Worm (Caenorhabditis elegans) whole organism, L2 larva: Measurements from ENCODE around the gene T03F7.5.

Source experiments
- C34F6.9 ChIP-seq: fragments of 150-350 bp; optimal IDR thresholded peaks from 2 replicates; lab custom pipeline; 2014; ENCODE audit warnings: missing biosample characterization, missing genetic modification characterization
- F13H6.1 ChIP-seq: sonication (generic microtip); optimal IDR thresholded peaks from 2 replicates; lab custom pipeline; 2016; ENCODE audit warnings: missing genetic modification characterization, missing compliant biosample characterization
- R02D3.7 ChIP-seq: fragments of 150-350 bp; optimal IDR thresholded peaks from 2 replicates; lab custom pipeline; 2014; ENCODE audit warnings: missing biosample characterization, missing genetic modification characterization
- Y55F3AM.14 ChIP-seq: fragments of 200-800 bp; sonication (Bioruptor generic); optimal IDR thresholded peaks from 2 replicates; lab custom pipeline; 2018; ENCODE audit warnings: mild to moderate bottlenecking, missing genetic modification characterization, missing compliant biosample characterization
- ZK546.5 ChIP-seq: sonication (generic microtip); optimal IDR thresholded peaks from 2 replicates; lab custom pipeline; 2017; ENCODE audit warnings: missing biosample characterization, missing genetic modification characterization
- alr-1 ChIP-seq: fragments of 150-350 bp; optimal IDR thresholded peaks from 2 replicates; lab custom pipeline; 2014; ENCODE audit warnings: missing biosample characterization, missing genetic modification characterization
- aly-2 ChIP-seq: fragments of 150-350 bp; optimal IDR thresholded peaks from 2 replicates; lab custom pipeline; 2014; ENCODE audit warnings: missing biosample characterization, missing genetic modification characterization
- ama-1 ChIP-seq: fragments of 150-350 bp; optimal IDR thresholded peaks from 2 replicates; lab custom pipeline; 2018; ENCODE audit warnings: inconsistent platforms
- blmp-1 ChIP-seq: sonication (generic microtip); optimal IDR thresholded peaks from 2 replicates; lab custom pipeline; 2017; ENCODE audit warnings: missing genetic modification characterization, mild to moderate bottlenecking, missing compliant biosample characterization, antibody characterized with exemption, moderate library complexity; ENCODE audit not compliant: insufficient read depth
- ceh-16 ChIP-seq: fragments of 150-350 bp; optimal IDR thresholded peaks from 2 replicates; lab custom pipeline; 2014; ENCODE audit warnings: missing biosample characterization, missing genetic modification characterization
- ceh-82 ChIP-seq: fragments of 150-350 bp; optimal IDR thresholded peaks from 2 replicates; lab custom pipeline; 2014; ENCODE audit warnings: missing biosample characterization, missing genetic modification characterization
- dmd-4 ChIP-seq: sonication (generic microtip); optimal IDR thresholded peaks from 2 replicates; lab custom pipeline; 2017; ENCODE audit warnings: missing biosample characterization, missing genetic modification characterization
- fos-1 ChIP-seq: fragments of 150-350 bp; optimal IDR thresholded peaks from 2 replicates; lab custom pipeline; 2014; ENCODE audit warnings: missing biosample characterization, missing genetic modification characterization
- gmeb-1 ChIP-seq: fragments of 150-350 bp; optimal IDR thresholded peaks from 2 replicates; lab custom pipeline; 2014; ENCODE audit warnings: missing biosample characterization, missing genetic modification characterization
- lin-11 ChIP-seq: fragments of 150-350 bp; sonication (generic microtip); optimal IDR thresholded peaks from 2 replicates; lab custom pipeline; 2014; ENCODE audit warnings: missing biosample characterization, missing genetic modification characterization, inconsistent platforms, mixed read lengths
- lin-13 ChIP-seq: fragments of 150-350 bp; optimal IDR thresholded peaks from 2 replicates; lab custom pipeline; 2014; ENCODE audit warnings: missing biosample characterization, missing genetic modification reagents, missing genetic modification characterization
- lin-39 ChIP-seq: fragments of 150-350 bp; optimal IDR thresholded peaks from 2 replicates; lab custom pipeline; 2014; ENCODE audit warnings: missing biosample characterization, missing genetic modification reagents, missing genetic modification characterization
- lsy-2 ChIP-seq, 2 experiments: fragments of 150-350 bp in 1 of 2; sonication (generic microtip) in 1 of 2; optimal IDR thresholded peaks; 2 replicates each; lab custom pipeline; 2014 to 2017; ENCODE audit warnings: missing biosample characterization in 2 of 2, missing genetic modification characterization in 2 of 2
- mab-5 ChIP-seq: fragments of 150-350 bp; optimal IDR thresholded peaks from 2 replicates; lab custom pipeline; 2014; ENCODE audit warnings: missing biosample characterization, missing genetic modification characterization
- mbf-1 ChIP-seq: sonication (generic microtip); optimal IDR thresholded peaks from 2 replicates; lab custom pipeline; 2017; ENCODE audit warnings: missing biosample characterization, missing genetic modification characterization
- mdl-1 ChIP-seq, 2 experiments: fragments of 150-350 bp in 1 of 2; sonication (generic microtip) in 1 of 2; optimal IDR thresholded peaks; 2 replicates each; lab custom pipeline; 2017; ENCODE audit warnings: missing biosample characterization in 2 of 2, missing genetic modification characterization in 2 of 2
- nhr-11 ChIP-seq: fragments of 150-350 bp; optimal IDR thresholded peaks from 2 replicates; lab custom pipeline; 2014; ENCODE audit warnings: missing biosample characterization, missing genetic modification characterization
- nhr-12 ChIP-seq: fragments of 150-350 bp; optimal IDR thresholded peaks from 2 replicates; lab custom pipeline; 2014; ENCODE audit warnings: missing biosample characterization, missing genetic modification characterization
- nhr-129 ChIP-seq: fragments of 150-350 bp; optimal IDR thresholded peaks from 2 replicates; lab custom pipeline; 2014; ENCODE audit warnings: missing biosample characterization, missing genetic modification characterization
- nhr-21 ChIP-seq: fragments of 150-350 bp; optimal IDR thresholded peaks from 2 replicates; lab custom pipeline; 2014; ENCODE audit warnings: missing biosample characterization, missing genetic modification characterization
- nhr-23 ChIP-seq: fragments of 150-350 bp; optimal IDR thresholded peaks from 2 replicates; lab custom pipeline; 2014; ENCODE audit warnings: missing biosample characterization, missing genetic modification reagents, missing genetic modification characterization
- nhr-237 ChIP-seq: fragments of 150-350 bp; optimal IDR thresholded peaks from 2 replicates; lab custom pipeline; 2014; ENCODE audit warnings: missing biosample characterization, missing genetic modification characterization
- nhr-25 ChIP-seq: fragments of 150-350 bp; sonication (generic microtip); optimal IDR thresholded peaks from 3 replicates; lab custom pipeline; 2014; ENCODE audit warnings: missing biosample characterization, missing genetic modification characterization
- nhr-6 ChIP-seq: fragments of 150-350 bp; optimal IDR thresholded peaks from 2 replicates; lab custom pipeline; 2014; ENCODE audit warnings: missing biosample characterization, missing genetic modification characterization
- nhr-77 ChIP-seq: fragments of 150-350 bp; optimal IDR thresholded peaks from 2 replicates; lab custom pipeline; 2014; ENCODE audit warnings: missing biosample characterization, missing genetic modification characterization
- peb-1 ChIP-seq: fragments of 150-350 bp; optimal IDR thresholded peaks from 2 replicates; lab custom pipeline; 2014; ENCODE audit warnings: missing biosample characterization, missing genetic modification characterization
- sma-3 ChIP-seq: sonication (generic microtip); optimal IDR thresholded peaks from 2 replicates; lab custom pipeline; 2016; ENCODE audit warnings: missing genetic modification reagents, missing genetic modification characterization, missing compliant biosample characterization
- snpc-4 ChIP-seq: fragments of 150-350 bp; optimal IDR thresholded peaks from 2 replicates; lab custom pipeline; 2014; ENCODE audit warnings: missing biosample characterization, missing genetic modification characterization
- unc-39 ChIP-seq: fragments of 150-350 bp; optimal IDR thresholded peaks from 2 replicates; lab custom pipeline; 2014; ENCODE audit warnings: missing biosample characterization, missing genetic modification characterization
- unc-55 ChIP-seq: fragments of 150-350 bp; sonication (generic microtip); optimal IDR thresholded peaks from 3 replicates; lab custom pipeline; 2014; ENCODE audit warnings: missing biosample characterization, missing genetic modification reagents, missing genetic modification characterization
- unc-62 ChIP-seq: fragments of 150-350 bp; optimal IDR thresholded peaks from 2 replicates; lab custom pipeline; 2014; ENCODE audit warnings: missing biosample characterization, missing genetic modification reagents, missing genetic modification characterization
- zag-1 ChIP-seq: fragments of 150-350 bp; optimal IDR thresholded peaks from 2 replicates; lab custom pipeline; 2014; ENCODE audit warnings: missing biosample characterization, missing genetic modification characterization
- ztf-4 ChIP-seq: fragments of 150-350 bp; optimal IDR thresholded peaks from 2 replicates; lab custom pipeline; 2014; ENCODE audit warnings: missing biosample characterization, missing genetic modification characterization

T03F7.5 gene

ce11 chrV:11300539-11300938 lies 2.0 kb upstream of the T03F7.5 start, which contains the start of gene srh-47:
Gene srh-47 (minus strand): TSS chrV:11300639.
- TF ChIP-seq peb-1 (no peak), ztf-4 (tag; lab: Kevin White, UChicago) (no peak), lin-39 (tag; lab: Kevin White, UChicago) (no peak), nhr-77 (tag; lab: Kevin White, UChicago) (no peak), nhr-12 (tag; lab: Kevin White, UChicago) (no peak), lsy-2 (tag; optimal IDR thresholded peaks at IDR 0.05; lab: Kevin White, UChicago) (no peak), nhr-237 (tag; lab: Kevin White, UChicago) (no peak), nhr-129 (tag; lab: Kevin White, UChicago) (no peak), gmeb-1 (tag; lab: Kevin White, UChicago) (no peak), ceh-16 (no peak), ZK546.5 (no peak), C34F6.9 (tag; lab: Kevin White, UChicago) (no peak), nhr-23 (tag; lab: Kevin White, UChicago) (no peak)

- TF ChIP-seq gmeb-1 (tag; lab: Kevin White, UChicago), result no peak
- TF ChIP-seq nhr-23 (tag; lab: Kevin White, UChicago), result no peak
- no peak for TF ChIP-seq ceh-16
- TF ChIP-seq ceh-82, result no peak
- TF ChIP-seq ama-1, result no peak
- TF ChIP-seq fos-1 (tag; lab: Kevin White, UChicago), result no peak
- TF ChIP-seq dmd-4 (tag; lab: Kevin White, UChicago), result no peak
- TF ChIP-seq unc-62, result no peak
- no peak for TF ChIP-seq ztf-4 (tag; lab: Kevin White, UChicago)
- TF ChIP-seq nhr-77 (tag; lab: Kevin White, UChicago), result no peak
- TF ChIP-seq F13H6.1 (tag; lab: Kevin White, UChicago), result no peak
- no peak for TF ChIP-seq zag-1 (tag; lab: Kevin White, UChicago)
- TF ChIP-seq, all 48 proteins: peak for 0
Observed at ce11 chrV:11299406-11299805, 874 bp upstream of the T03F7.5 start.

ce11 chrV:11294393-11294792 lies 4.1 kb downstream of the T03F7.5 start, which contains the start of gene T03F7.6:
Gene T03F7.6 (plus strand): TSS chrV:11294693.
- TF ChIP-seq ceh-82 (no peak), nhr-237 (tag; lab: Kevin White, UChicago) (no peak), nhr-77 (tag; lab: Kevin White, UChicago) (no peak), lin-39 (tag; lab: Kevin White, UChicago) (no peak), alr-1 (tag; lab: Kevin White, UChicago) (no peak), sma-3 (GFP tag; lab: Kevin White, UChicago) (no peak)

- TF ChIP-seq unc-39 (no peak), nhr-12 (tag; lab: Kevin White, UChicago) (no peak), blmp-1 (tag; lab: Kevin White, UChicago) (no peak), mdl-1 (tag; optimal IDR thresholded peaks at IDR 0.05; lab: Kevin White, UChicago) (no peak), peb-1 (no peak), nhr-21 (tag; lab: Kevin White, UChicago) (no peak), ceh-16 (no peak), lin-11 (tag; lab: Kevin White, UChicago) (no peak), nhr-6 (tag; lab: Kevin White, UChicago) (no peak), zag-1 (tag; lab: Kevin White, UChicago) (no peak), nhr-25 (tag; lab: Kevin White, UChicago) (no peak), mab-5 (no peak), lin-39 (tag; lab: Kevin White, UChicago) (no peak), C34F6.9 (tag; lab: Kevin White, UChicago) (no peak)
Observed at ce11 chrV:11292682-11293081, 5.8 kb downstream of the T03F7.5 start.

- TF ChIP-seq lin-39 (tag; lab: Kevin White, UChicago), result no peak
- TF ChIP-seq F13H6.1 (tag; lab: Kevin White, UChicago), result no peak
- TF ChIP-seq zag-1 (tag; lab: Kevin White, UChicago), result no peak
- TF ChIP-seq R02D3.7 (tag; lab: Kevin White, UChicago), result no peak
- TF ChIP-seq unc-55 (GFP tag; lab: Kevin White, UChicago), result no peak
- TF ChIP-seq lin-13 (GFP tag; lab: Kevin White, UChicago), result no peak
- TF ChIP-seq snpc-4 (tag; lab: Kevin White, UChicago), result no peak
- no peak for TF ChIP-seq lin-11 (tag; lab: Kevin White, UChicago)
- TF ChIP-seq gmeb-1 (tag; lab: Kevin White, UChicago), result no peak
- no peak for TF ChIP-seq Y55F3AM.14
- TF ChIP-seq aly-2 (tag; lab: Kevin White, UChicago), result no peak
- TF ChIP-seq mbf-1 (tag; lab: Kevin White, UChicago), result no peak
- TF ChIP-seq nhr-11 (tag; lab: Kevin White, UChicago), result no peak
- no peak for TF ChIP-seq nhr-129 (tag; lab: Kevin White, UChicago)
Observed at ce11 chrV:11290888-11291287, 7.6 kb downstream of the T03F7.5 start, which contains the start of gene C03E10.1. Gene C03E10.1 (plus strand): TSS chrV:11291188.
